Worm (Caenorhabditis elegans) whole organism, late embryonic: ENCODE results near the gene F13H8.1.

Experiments
- ceh-9 ChIP-seq: sonication (generic microtip); optimal IDR thresholded peaks from 2 replicates; lab custom pipeline; 2016; ENCODE audit warnings: mild to moderate bottlenecking, missing genetic modification characterization, inconsistent platforms, missing compliant biosample characterization
- hlh-8 ChIP-seq: sonication (generic microtip); optimal IDR thresholded peaks from 2 replicates; lab custom pipeline; 2016; ENCODE audit warnings: missing genotype, missing genetic modification characterization, missing compliant biosample characterization
- pha-4 ChIP-seq: fragments of 150-350 bp; optimal IDR thresholded peaks from 2 replicates; lab custom pipeline; 2018; ENCODE audit warnings: missing biosample characterization, missing genetic modification reagents, missing genetic modification characterization
- unc-3 ChIP-seq, 2 experiments: fragments of 200-800 bp in 1 of 2; sonication (Bioruptor generic) in 1 of 2; sonication (generic microtip) in 1 of 2; conservative IDR thresholded peaks in 1 of 2; optimal IDR thresholded peaks in 1 of 2; 2 replicates each; pipeline versions ENCODE4 v1.3.6 to Lab custom; 2016 to 2022; ENCODE audit warnings: missing compliant biosample characterization in 2 of 2, missing genetic modification characterization in 2 of 2, missing genetic modification reagents in 1 of 2

DNA sequence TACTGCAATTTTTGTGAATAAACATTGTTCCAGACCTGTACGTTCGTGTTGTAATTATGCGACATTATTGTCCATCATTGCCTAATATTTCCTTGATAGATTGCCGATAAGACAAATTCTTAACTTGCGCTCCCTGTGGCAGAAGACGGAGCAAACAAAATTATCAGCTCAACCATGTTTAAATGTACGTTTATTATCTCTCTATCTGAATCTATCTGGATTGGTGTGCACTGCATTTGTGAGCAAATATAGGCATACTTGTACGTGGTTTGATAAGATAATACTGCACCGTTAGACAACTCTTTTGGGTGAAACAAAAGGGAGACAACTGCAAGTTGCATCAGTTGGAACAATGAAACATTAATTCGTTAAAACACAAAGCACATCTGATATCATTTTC, 44.1 kb downstream of the F13H8.1 start:
- no peak for TF ChIP-seq ceh-9 (tag; lab: Kevin White, UChicago)
- no peak for TF ChIP-seq pha-4 (tag; lab: Kevin White, UChicago)
- no peak for TF ChIP-seq hlh-8 (tag; lab: Kevin White, UChicago)
- TF ChIP-seq unc-3 (GFP tag; conservative IDR thresholded peaks at IDR 0.05; lab: Robert Waterston, UW) = no peak
- no peak for TF ChIP-seq unc-3 (tag; optimal IDR thresholded peaks at IDR 0.05; lab: Kevin White, UChicago)
